Worm (Caenorhabditis elegans) whole organism, late embryonic: ENCODE data around the gene let-60.

Experiments used
- C08G9.2 ChIP-seq: sonication (generic microtip); optimal IDR thresholded peaks from 2 replicates; lab custom pipeline; 2016; ENCODE audit warnings: mild to moderate bottlenecking, missing genetic modification characterization, moderate library complexity, missing compliant biosample characterization
- K02D7.2 ChIP-seq: sonication (generic microtip); optimal IDR thresholded peaks from 2 replicates; lab custom pipeline; 2017; ENCODE audit warnings: mild to moderate bottlenecking, missing genetic modification characterization, missing compliant biosample characterization
- ceh-2 ChIP-seq: sonication (generic microtip); optimal IDR thresholded peaks from 2 replicates; lab custom pipeline; 2016; ENCODE audit warnings: missing genotype, missing genetic modification characterization, missing compliant biosample characterization
- ceh-22 ChIP-seq: sonication (generic microtip); optimal IDR thresholded peaks from 2 replicates; lab custom pipeline; 2017; ENCODE audit warnings: missing biosample characterization, missing genetic modification characterization
- ceh-31 ChIP-seq: sonication (generic microtip); optimal IDR thresholded peaks from 2 replicates; lab custom pipeline; 2016; ENCODE audit warnings: missing genetic modification characterization, missing compliant biosample characterization
- eyg-1 ChIP-seq: sonication (generic microtip); optimal IDR thresholded peaks from 2 replicates; lab custom pipeline; 2016; ENCODE audit warnings: missing genotype, missing genetic modification characterization, missing compliant biosample characterization
- hlh-15 ChIP-seq: sonication (generic microtip); optimal IDR thresholded peaks from 2 replicates; lab custom pipeline; 2016; ENCODE audit warnings: missing genetic modification characterization, missing compliant biosample characterization
- lim-6 ChIP-seq: sonication (generic microtip); optimal IDR thresholded peaks from 2 replicates; lab custom pipeline; 2016; ENCODE audit warnings: missing genetic modification characterization, missing compliant biosample characterization
- mec-3 ChIP-seq: sonication (generic microtip); optimal IDR thresholded peaks from 2 replicates; lab custom pipeline; 2016; ENCODE audit warnings: borderline replicate concordance, missing genetic modification characterization, missing compliant biosample characterization
- nfya-1 ChIP-seq: sonication (generic microtip); optimal IDR thresholded peaks from 2 replicates; lab custom pipeline; 2017; ENCODE audit warnings: missing genetic modification characterization, mild to moderate bottlenecking, missing compliant biosample characterization, antibody characterized with exemption, moderate library complexity
- nhr-11 ChIP-seq: fragments of 150-350 bp; optimal IDR thresholded peaks from 2 replicates; lab custom pipeline; 2014; ENCODE audit warnings: missing biosample characterization, missing genetic modification characterization
- pha-4 ChIP-seq: fragments of 150-350 bp; optimal IDR thresholded peaks from 2 replicates; lab custom pipeline; 2018; ENCODE audit warnings: missing biosample characterization, missing genetic modification reagents, missing genetic modification characterization
- sox-4 ChIP-seq: sonication (generic microtip); optimal IDR thresholded peaks from 2 replicates; lab custom pipeline; 2017; ENCODE audit warnings: mild to moderate bottlenecking, missing genetic modification characterization, inconsistent platforms, missing compliant biosample characterization
- ztf-16 ChIP-seq: sonication (generic microtip); optimal IDR thresholded peaks from 2 replicates; lab custom pipeline; 2017; ENCODE audit warnings: missing genetic modification characterization, missing compliant biosample characterization

DNA sequence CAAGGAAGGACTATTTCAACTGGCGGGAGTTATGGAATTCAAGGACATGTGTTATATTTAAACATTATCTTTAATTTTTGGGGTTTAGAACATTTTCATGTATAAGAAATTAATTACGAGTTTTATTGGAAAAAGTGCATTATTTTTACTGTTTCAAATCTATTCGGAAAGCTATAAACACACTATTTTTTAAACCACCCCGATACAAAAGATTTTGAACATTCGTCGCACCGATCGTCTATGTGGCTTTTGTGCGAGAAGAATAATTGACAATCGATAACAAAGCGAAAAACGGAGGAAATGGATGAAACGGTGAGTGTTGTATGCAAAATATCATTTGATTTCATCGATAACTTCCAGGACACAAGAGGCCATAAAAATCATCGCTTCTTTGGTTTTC lies 25.9 kb downstream of the let-60 start, which contains the start of gene ZK809.9:
- TF ChIP-seq hlh-15 (tag; lab: Kevin White, UChicago) (no peak), ceh-22 (tag; lab: Kevin White, UChicago) (no peak), ztf-16 (no peak), eyg-1 (no peak), ceh-2 (tag; lab: Kevin White, UChicago) (no peak), mec-3 (tag; lab: Kevin White, UChicago) (no peak), lim-6 (tag; lab: Kevin White, UChicago) (no peak), nhr-11 (tag; lab: Kevin White, UChicago) (no peak), pha-4 (tag; lab: Kevin White, UChicago) (no peak), C08G9.2 (tag; lab: Kevin White, UChicago) (no peak), sox-4 (tag; lab: Kevin White, UChicago) (no peak), ceh-31 (tag; lab: Kevin White, UChicago) (no peak), K02D7.2 (tag; lab: Kevin White, UChicago) (no peak), nfya-1 (tag; lab: Kevin White, UChicago) (no peak)
